Fruit fly (Drosophila melanogaster): ENCODE measurements around the gene CG3106.

Gene CG3106

dm6 chrX:9650048-9650447, 12.7 kb downstream of the CG3106 start (continued):
- TF ChIP-seq CG12155 (GFP tag; optimal IDR thresholded peaks at IDR 0.05) (no peak), Dip3 (GFP tag; optimal IDR thresholded peaks at IDR 0.05) (no peak), CG6765 (GFP tag; optimal IDR thresholded peaks at IDR 0.05) (no peak), crol (GFP tag; IDR thresholded peaks at IDR 0.05) (no peak), CG14050 (GFP tag; IDR thresholded peaks at IDR 0.05) (no peak), hb (GFP tag; IDR thresholded peaks at IDR 0.05; ENCODE audit: partially characterized antibody) (no peak), Myb (GFP tag; optimal IDR thresholded peaks at IDR 0.05) (no peak), Oli (tag; optimal IDR thresholded peaks at IDR 0.05) (peak; percentile 53), CG31224 (GFP tag; IDR thresholded peaks at IDR 0.05) (no peak), nmo (GFP tag; optimal IDR thresholded peaks at IDR 0.05) (peak; percentile 22), bab2 (GFP tag; optimal IDR thresholded peaks at IDR 0.05) (no peak), lov (optimal IDR thresholded peaks at IDR 0.05) (no peak), lov (GFP tag; IDR thresholded peaks at IDR 0.05) (0 out of 3 replicates have a peak, but pooled peaks have one; percentile 39), ewg (GFP tag; optimal IDR thresholded peaks at IDR 0.05) (no peak), unc-4 (GFP tag; IDR thresholded peaks at IDR 0.05; ENCODE audit: partially characterized antibody) (no peak), Rfx (GFP tag; IDR thresholded peaks at IDR 0.05) (no peak), CG10979 (tag; optimal IDR thresholded peaks at IDR 0.05) (peak; percentile 71), CG18764 (GFP tag; optimal IDR thresholded peaks at IDR 0.05) (peak; percentile 30), CG15601 (tag; optimal IDR thresholded peaks at IDR 0.05) (peak; percentile 21), klu (GFP tag; IDR thresholded peaks at IDR 0.05) (no peak), jumu (GFP tag; optimal IDR thresholded peaks at IDR 0.05) (no peak), mld (GFP tag; IDR thresholded peaks at IDR 0.05; ENCODE audit: partially characterized antibody) (no peak), ftz-f1 (GFP tag; optimal IDR thresholded peaks at IDR 0.05) (no peak), CG11085 (GFP tag; IDR thresholded peaks at IDR 0.05) (no peak), CG6683 (GFP tag; optimal IDR thresholded peaks at IDR 0.05) (no peak), Six4 (GFP tag; optimal IDR thresholded peaks at IDR 0.05) (peak; percentile 22), CG5245 (GFP tag; optimal IDR thresholded peaks at IDR 0.05) (no peak), CG13287 (GFP tag; IDR thresholded peaks at IDR 0.05; ENCODE audit: partially characterized antibody) (no peak), corto (GFP tag; optimal IDR thresholded peaks at IDR 0.05) (no peak), Tbp (GFP tag; optimal IDR thresholded peaks at IDR 0.05) (no peak), HLHmδ (GFP tag; optimal IDR thresholded peaks at IDR 0.05) (no peak), CG12769 (tag; optimal IDR thresholded peaks at IDR 0.05) (no peak), CG6813 (GFP tag; optimal IDR thresholded peaks at IDR 0.05) (no peak), CG8089 (GFP tag; optimal IDR thresholded peaks at IDR 0.05) (no peak), Bgb (GFP tag; IDR thresholded peaks at IDR 0.05; ENCODE audit: partially characterized antibody) (no peak), CG12104 (GFP tag; optimal IDR thresholded peaks at IDR 0.05) (no peak), CG11695 (GFP tag; IDR thresholded peaks at IDR 0.05) (no peak), ind (GFP tag; optimal IDR thresholded peaks at IDR 0.05) (peak; percentile 15), hkb (optimal IDR thresholded peaks at IDR 0.05) (no peak), hkb (GFP tag; IDR thresholded peaks at IDR 0.05) (no peak), seq (GFP tag; IDR thresholded peaks at IDR 0.05) (no peak), CG14710 (tag; optimal IDR thresholded peaks at IDR 0.05) (peak; percentile 49), CG9876 (GFP tag; optimal IDR thresholded peaks at IDR 0.05) (no peak), Stat92E (GFP tag; optimal IDR thresholded peaks at IDR 0.05) (no peak), CG13894 (tag; optimal IDR thresholded peaks at IDR 0.05) (no peak), CG16863 (GFP tag; optimal IDR thresholded peaks at IDR 0.05) (peak; percentile 8), CG16813 (GFP tag; IDR thresholded peaks at IDR 0.05; ENCODE audit: partially characterized antibody) (no peak), CG13424 (tag; optimal IDR thresholded peaks at IDR 0.05) (peak; percentile 40), Nf-YA (GFP tag; IDR thresholded peaks at IDR 0.05) (0 out of 2 replicates have a peak, but pooled peaks have one; percentile 30), croc (GFP tag; conservative IDR thresholded peaks at IDR 0.05) (peak; percentile 52; the same call in 2 of the 3 replicates), hth (optimal IDR thresholded peaks at IDR 0.05) (no peak), B-H2 (GFP tag; optimal IDR thresholded peaks at IDR 0.05) (no peak)
